Fruit fly (Drosophila melanogaster): ENCODE data around the gene CG5746.

dm6 chr3R:24353448-24353847 is 4.9 kb upstream of the CG5746 start:
- no peak for TF ChIP-seq Dll (optimal IDR thresholded peaks at IDR 0.05)
- no peak for TF ChIP-seq usp (GFP tag; optimal IDR thresholded peaks at IDR 0.05)
- no peak for TF ChIP-seq EcR (GFP tag; optimal IDR thresholded peaks at IDR 0.05)
- no peak for TF ChIP-seq psq (optimal IDR thresholded peaks at IDR 0.05)
- no peak for TF ChIP-seq CG8478 (optimal IDR thresholded peaks at IDR 0.05)
- no peak for TF ChIP-seq pan (optimal IDR thresholded peaks at IDR 0.05)
